Worm (Caenorhabditis elegans): Measurements from ENCODE around the gene pno-1.
A peak's percentile ranks its signal among the peaks of the same experiment; 100 is the strongest.

pno-1 gene

ce11 chrII:9742784-9743183, at the start of gene pno-1:
TSS of gene pno-1 (minus strand) at chrII:9742884.
- no peak for TF ChIP-seq jun-1 (tag; optimal IDR thresholded peaks at IDR 0.05)
- no peak for TF ChIP-seq fkh-10 (GFP tag; optimal IDR thresholded peaks at IDR 0.05)
- no peak for TF ChIP-seq ceh-16 (tag; optimal IDR thresholded peaks at IDR 0.05)
- no peak for TF ChIP-seq ztf-11 (tag; optimal IDR thresholded peaks at IDR 0.05)
- TF ChIP-seq ama-1 (optimal IDR thresholded peaks at IDR 0.05) = no peak
- no peak for TF ChIP-seq ceh-28 (tag; optimal IDR thresholded peaks at IDR 0.05)
- TF ChIP-seq hmg-11 (tag; optimal IDR thresholded peaks at IDR 0.05) = no peak
- no peak for TF ChIP-seq fos-1 (tag; optimal IDR thresholded peaks at IDR 0.05)
- no peak for TF ChIP-seq nhr-28 (tag; optimal IDR thresholded peaks at IDR 0.05)
- TF ChIP-seq mml-1 (tag; optimal IDR thresholded peaks at IDR 0.05) = no peak
- TF ChIP-seq lsy-12 (tag; optimal IDR thresholded peaks at IDR 0.05) = no peak
- no peak for TF ChIP-seq lin-39 (tag; optimal IDR thresholded peaks at IDR 0.05)
- TF ChIP-seq nhr-25 (tag; optimal IDR thresholded peaks at IDR 0.05) = no peak
- TF ChIP-seq elt-1 (tag; optimal IDR thresholded peaks at IDR 0.05) = no peak
- no peak for TF ChIP-seq ceh-9 (tag; optimal IDR thresholded peaks at IDR 0.05)
- no peak for TF ChIP-seq unc-39 (tag; optimal IDR thresholded peaks at IDR 0.05)
- no peak for TF ChIP-seq skn-1 (tag; optimal IDR thresholded peaks at IDR 0.05)
- no peak for TF ChIP-seq eor-1 (tag; optimal IDR thresholded peaks at IDR 0.05)
- TF ChIP-seq fkh-2 (tag; optimal IDR thresholded peaks at IDR 0.05) = no peak
- no peak for TF ChIP-seq unc-62 (GFP tag; optimal IDR thresholded peaks at IDR 0.05)

- TF ChIP-seq elt-1 (tag; optimal IDR thresholded peaks at IDR 0.05) (no peak), nhr-77 (tag; optimal IDR thresholded peaks at IDR 0.05) (no peak), nhr-25 (tag; optimal IDR thresholded peaks at IDR 0.05) (no peak), pha-4 (tag; optimal IDR thresholded peaks at IDR 0.05) (peak; percentile 28), nhr-23 (tag; optimal IDR thresholded peaks at IDR 0.05) (peak; percentile 39), jun-1 (tag; optimal IDR thresholded peaks at IDR 0.05) (peak; percentile 84), unc-39 (tag; optimal IDR thresholded peaks at IDR 0.05) (no peak), elt-2 (tag; optimal IDR thresholded peaks at IDR 0.05) (peak; percentile 97), nhr-43 (tag; optimal IDR thresholded peaks at IDR 0.05; ENCODE audit: poor library complexity, severe bottlenecking) (peak; percentile 35), nhr-237 (tag; optimal IDR thresholded peaks at IDR 0.05) (no peak), pqm-1 (tag; optimal IDR thresholded peaks at IDR 0.05) (peak; percentile 98), nhr-28 (tag; optimal IDR thresholded peaks at IDR 0.05) (no peak)
Measured at ce11 chrII:9791185-9791584, 48.5 kb upstream of the pno-1 start.

- TF ChIP-seq lsy-12 (tag; optimal IDR thresholded peaks at IDR 0.05) (peak; percentile 38), lin-15B (tag; optimal IDR thresholded peaks at IDR 0.05) (peak; percentile 11), ZK546.5 (tag; optimal IDR thresholded peaks at IDR 0.05) (no peak), fkh-10 (GFP tag; optimal IDR thresholded peaks at IDR 0.05) (no peak), R02D3.7 (tag; optimal IDR thresholded peaks at IDR 0.05) (no peak), pha-4 (tag; optimal IDR thresholded peaks at IDR 0.05) (peak; percentile 73), lin-39 (tag; optimal IDR thresholded peaks at IDR 0.05) (no peak), zag-1 (tag; optimal IDR thresholded peaks at IDR 0.05) (no peak), nfya-1 (tag; optimal IDR thresholded peaks at IDR 0.05; ENCODE audit: insufficient read depth) (peak; percentile 31), unc-62 (GFP tag; optimal IDR thresholded peaks at IDR 0.05) (no peak), nhr-11 (tag; optimal IDR thresholded peaks at IDR 0.05) (peak; percentile 52), elt-1 (tag; optimal IDR thresholded peaks at IDR 0.05) (peak; percentile 85), ceh-28 (tag; optimal IDR thresholded peaks at IDR 0.05) (peak; percentile 5), nhr-237 (tag; optimal IDR thresholded peaks at IDR 0.05) (no peak), egl-27 (tag; optimal IDR thresholded peaks at IDR 0.05) (no peak), nhr-76 (tag; optimal IDR thresholded peaks at IDR 0.05) (no peak), jun-1 (tag; optimal IDR thresholded peaks at IDR 0.05) (peak; percentile 26), mdl-1 (tag; optimal IDR thresholded peaks at IDR 0.05) (no peak), nhr-43 (tag; optimal IDR thresholded peaks at IDR 0.05; ENCODE audit: poor library complexity, severe bottlenecking) (peak; percentile 32), pqm-1 (tag; optimal IDR thresholded peaks at IDR 0.05) (peak; percentile 71), elt-2 (tag; optimal IDR thresholded peaks at IDR 0.05) (peak; percentile 87), nhr-77 (tag; optimal IDR thresholded peaks at IDR 0.05) (peak; percentile 6), nhr-25 (tag; optimal IDR thresholded peaks at IDR 0.05) (peak; percentile 92), ceh-9 (tag; optimal IDR thresholded peaks at IDR 0.05) (no peak), aly-2 (tag; optimal IDR thresholded peaks at IDR 0.05) (no peak), elt-3 (tag; optimal IDR thresholded peaks at IDR 0.05) (no peak), snpc-4 (tag; optimal IDR thresholded peaks at IDR 0.05) (peak; percentile 96), nhr-23 (tag; optimal IDR thresholded peaks at IDR 0.05) (peak; percentile 55)
Measured at ce11 chrII:9787395-9788152, 44.9 kb upstream of the pno-1 start, which contains the start of gene cyp-13A2. TSS of gene cyp-13A2 (minus strand) at chrII:9787629.

All from whole organism, L3 larva.